Fruit fly (Drosophila melanogaster) whole organism, adult: ENCODE measurements around the gene Eig71Eg.

Experiments used
- CG11617 ChIP-seq: fragments of 200-800 bp; sonication (Bioruptor generic); optimal IDR thresholded peaks from 2 replicates; lab custom pipeline; 2017; ENCODE audit warnings: mild to moderate bottlenecking, missing biosample characterization, missing genetic modification reagents, missing genetic modification characterization
- CG12768 ChIP-seq: fragments of 200-800 bp; sonication (Bioruptor generic); optimal IDR thresholded peaks from 2 replicates; lab custom pipeline; 2017; ENCODE audit warnings: missing biosample characterization, missing genetic modification characterization, mild to moderate bottlenecking, moderate library complexity, missing genetic modification reagents
- CG14711 ChIP-seq: fragments of 200-800 bp; sonication (Bioruptor generic); optimal IDR thresholded peaks from 2 replicates; lab custom pipeline; 2018; ENCODE audit warnings: missing biosample characterization, mild to moderate bottlenecking, missing genetic modification characterization, moderate library complexity
- CG1620 ChIP-seq: fragments of 200-800 bp; sonication (Bioruptor generic); optimal IDR thresholded peaks from 2 replicates; lab custom pipeline; 2016; ENCODE audit warnings: missing biosample characterization, missing genetic modification characterization
- CG33017 ChIP-seq: fragments of 200-800 bp; sonication (Bioruptor generic); optimal IDR thresholded peaks from 2 replicates; lab custom pipeline; 2018; ENCODE audit warnings: missing biosample characterization, mild to moderate bottlenecking, missing genetic modification characterization, moderate library complexity
- CG5204 ChIP-seq: fragments of 200-800 bp; sonication (Bioruptor generic); optimal IDR thresholded peaks from 2 replicates; lab custom pipeline; 2016; ENCODE audit warnings: missing biosample characterization, missing genetic modification characterization
- CG7045 ChIP-seq: fragments of 200-800 bp; sonication (Bioruptor generic); optimal IDR thresholded peaks from 2 replicates; lab custom pipeline; 2017; ENCODE audit warnings: missing biosample characterization, mild to moderate bottlenecking, missing genetic modification characterization
- CG7101 ChIP-seq: fragments of 200-800 bp; sonication (Bioruptor generic); optimal IDR thresholded peaks from 2 replicates; lab custom pipeline; 2018; ENCODE audit warnings: missing biosample characterization, mild to moderate bottlenecking, missing genetic modification characterization, moderate library complexity
- Clk ChIP-seq: fragments of 200-800 bp; sonication (Bioruptor generic); optimal IDR thresholded peaks from 2 replicates; lab custom pipeline; 2017; ENCODE audit warnings: missing biosample characterization, missing genetic modification characterization
- Crg-1 ChIP-seq: fragments of 200-800 bp; sonication (Bioruptor generic); optimal IDR thresholded peaks from 2 replicates; lab custom pipeline; 2016; ENCODE audit warnings: missing biosample characterization, missing genetic modification characterization
- Hr96 ChIP-seq: fragments of 200-800 bp; sonication (Bioruptor generic); optimal IDR thresholded peaks from 2 replicates; lab custom pipeline; 2016; ENCODE audit warnings: missing biosample characterization, missing genetic modification characterization
- Mnt ChIP-seq: fragments of 200-800 bp; sonication (Bioruptor generic); optimal IDR thresholded peaks from 2 replicates; lab custom pipeline; 2016; ENCODE audit warnings: missing biosample characterization, mild to moderate bottlenecking, missing genetic modification characterization
- bab1 ChIP-seq: fragments of 200-800 bp; sonication (Bioruptor generic); optimal IDR thresholded peaks from 3 replicates; lab custom pipeline; 2019; ENCODE audit warnings: missing biosample characterization, mild to moderate bottlenecking, missing genetic modification characterization, moderate library complexity
- cic ChIP-seq: fragments of 200-800 bp; sonication (Bioruptor generic); optimal IDR thresholded peaks from 2 replicates; lab custom pipeline; 2017; ENCODE audit warnings: missing biosample characterization, mild to moderate bottlenecking, missing genetic modification characterization, moderate library complexity
- cnc ChIP-seq, 2 experiments: fragments of >200 bp; optimal IDR thresholded peaks; 2 replicates each; lab custom pipeline; 2017
- kay ChIP-seq: fragments of 200-800 bp; sonication (Bioruptor generic); peaks from one replicate; lab custom pipeline; 2016; ENCODE audit warnings: missing biosample characterization, missing genetic modification characterization, borderline replicate concordance
- ovo ChIP-seq: fragments of 200-800 bp; sonication (Bioruptor generic); optimal IDR thresholded peaks from 2 replicates; lab custom pipeline; 2016; ENCODE audit warnings: missing biosample characterization, missing genetic modification characterization
- pad ChIP-seq: fragments of 200-800 bp; sonication (Bioruptor generic); optimal IDR thresholded peaks from 3 replicates; lab custom pipeline; 2017; ENCODE audit warnings: missing biosample characterization, missing genetic modification characterization, mild to moderate bottlenecking, moderate library complexity, missing genetic modification reagents
- tj ChIP-seq: fragments of 200-800 bp; sonication (Bioruptor generic); optimal IDR thresholded peaks from 3 replicates; lab custom pipeline; 2017; ENCODE audit warnings: missing biosample characterization, mild to moderate bottlenecking, missing genetic modification characterization, moderate library complexity
- toe ChIP-seq: fragments of 200-800 bp; sonication (Bioruptor generic); optimal IDR thresholded peaks from 2 replicates; lab custom pipeline; 2016; ENCODE audit warnings: missing biosample characterization, missing genetic modification characterization

The Eig71Eg gene

DNA sequence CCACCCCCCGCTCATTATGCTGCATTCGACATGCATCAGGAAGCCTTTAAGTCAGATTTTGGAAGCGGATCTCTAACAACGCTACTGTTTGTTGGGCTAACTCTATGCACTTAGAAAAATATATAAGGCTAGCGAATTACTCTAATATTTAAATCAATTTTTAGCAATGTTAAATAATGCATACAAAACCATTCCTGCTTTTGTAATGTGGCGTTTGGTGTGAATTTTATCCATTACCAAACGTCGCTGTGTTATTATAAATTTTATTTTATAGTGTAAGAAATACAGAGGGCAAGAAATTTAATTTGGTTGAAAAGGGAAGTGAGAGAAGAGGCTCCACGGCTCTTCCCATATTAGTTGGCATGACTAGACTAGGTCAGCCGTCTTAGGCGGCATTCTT is 15.4 kb downstream of the Eig71Eg start:
- no peak for TF ChIP-seq kay (GFP tag; lab: Kevin White, UChicago)
- no peak for TF ChIP-seq CG12768 (GFP tag; lab: Kevin White, UChicago)
- TF ChIP-seq CG1620 (GFP tag; lab: Kevin White, UChicago): no peak
- TF ChIP-seq CG11617 (GFP tag; lab: Kevin White, UChicago): no peak
- no peak for TF ChIP-seq Hr96
- no peak for TF ChIP-seq CG7101 (tag; lab: Kevin White, UChicago)
- TF ChIP-seq cnc (optimal IDR thresholded peaks at IDR 0.05; lab: Kevin White, UChicago): no peak
- no peak for TF ChIP-seq Clk
- TF ChIP-seq cic (GFP tag; lab: Kevin White, UChicago): no peak
- no peak for TF ChIP-seq CG5204 (GFP tag; lab: Kevin White, UChicago)
- TF ChIP-seq bab1: no peak
- TF ChIP-seq CG14711 (tag; lab: Kevin White, UChicago): no peak
- no peak for TF ChIP-seq Mnt

dm6 chr3L:15675111-15675510 is 17.7 kb downstream of the Eig71Eg start:
- no peak for TF ChIP-seq cnc (optimal IDR thresholded peaks at IDR 0.05; lab: Kevin White, UChicago)
- TF ChIP-seq tj (GFP tag; lab: Kevin White, UChicago): no peak
- TF ChIP-seq cic (GFP tag; lab: Kevin White, UChicago): no peak
- no peak for TF ChIP-seq CG11617 (GFP tag; lab: Kevin White, UChicago)
- no peak for TF ChIP-seq Hr96
- no peak for TF ChIP-seq CG5204 (GFP tag; lab: Kevin White, UChicago)
- TF ChIP-seq bab1: no peak

- TF ChIP-seq Crg-1 (GFP tag; lab: Kevin White, UChicago): no peak
- no peak for TF ChIP-seq CG1620 (GFP tag; lab: Kevin White, UChicago)
- no peak for TF ChIP-seq cnc (optimal IDR thresholded peaks at IDR 0.05; lab: Kevin White, UChicago)
- no peak for TF ChIP-seq bab1
- TF ChIP-seq pad: no peak
- no peak for TF ChIP-seq CG14711 (tag; lab: Kevin White, UChicago)
- no peak for TF ChIP-seq ovo (GFP tag; lab: Kevin White, UChicago)
- no peak for TF ChIP-seq tj (GFP tag; lab: Kevin White, UChicago)
- no peak for TF ChIP-seq toe (GFP tag; lab: Kevin White, UChicago)
These were observed 20.2 kb downstream of the Eig71Eg start for dm6 chr3L:15677662-15678061.

DNA sequence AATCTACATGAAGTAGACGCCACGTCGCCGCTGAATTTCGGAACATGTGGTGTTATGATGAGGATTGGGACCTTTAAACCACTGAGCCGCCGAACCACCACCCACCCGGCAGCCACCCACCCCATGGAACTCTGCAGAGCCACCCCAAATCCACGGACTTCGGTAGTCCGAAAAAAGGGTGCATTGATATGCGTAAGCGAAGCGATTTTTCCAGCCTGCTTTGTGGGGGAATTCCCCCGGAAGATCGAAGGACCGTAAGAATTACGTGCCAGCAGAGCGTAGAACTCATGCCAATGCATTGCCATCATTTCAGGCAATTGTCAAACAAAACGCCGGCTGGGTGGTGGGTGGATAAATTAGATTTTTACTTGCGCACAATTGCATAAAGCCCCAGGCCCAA is 20.9 kb downstream of the Eig71Eg start:
- TF ChIP-seq CG12768 (GFP tag; lab: Kevin White, UChicago) (no peak), CG1620 (GFP tag; lab: Kevin White, UChicago) (no peak), Hr96 (no peak), toe (GFP tag; lab: Kevin White, UChicago) (no peak), kay (GFP tag; lab: Kevin White, UChicago) (no peak), CG33017 (no peak), tj (GFP tag; lab: Kevin White, UChicago) (no peak), CG5204 (GFP tag; lab: Kevin White, UChicago) (no peak), CG7045 (GFP tag; lab: Kevin White, UChicago) (no peak), bab1 (no peak), pad (no peak), Mnt (no peak)

DNA sequence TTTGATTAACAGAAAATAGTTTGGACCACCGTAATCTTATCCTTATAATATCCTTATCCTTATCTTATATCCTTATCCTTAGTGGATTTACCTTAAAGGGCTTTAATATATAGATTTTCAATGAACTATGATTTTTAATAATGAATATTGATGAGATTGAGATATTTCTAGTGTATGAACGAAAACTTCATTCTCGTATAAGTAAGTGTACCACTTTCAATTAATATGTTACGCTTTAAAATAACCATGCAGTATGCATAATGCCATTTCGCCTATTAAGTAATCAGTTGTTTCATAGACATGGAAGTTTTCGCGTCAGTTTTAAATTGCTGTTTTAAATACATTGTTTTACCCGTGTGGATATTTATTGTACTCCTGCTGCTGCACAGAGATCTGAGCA is 22.0 kb downstream of the Eig71Eg start, which contains the start of gene CG7304:
Gene CG7304, plus strand, starts transcription at position 301 of the 400 bp plus-strand sequence.
- TF ChIP-seq CG11617 (GFP tag; lab: Kevin White, UChicago) (no peak), CG7101 (tag; lab: Kevin White, UChicago) (no peak), Crg-1 (GFP tag; lab: Kevin White, UChicago) (no peak), CG33017 (no peak), bab1 (no peak), cnc (optimal IDR thresholded peaks at IDR 0.05; lab: Kevin White, UChicago) (no peak), Mnt (no peak), toe (GFP tag; lab: Kevin White, UChicago) (no peak), ovo (GFP tag; lab: Kevin White, UChicago) (no peak), CG14711 (tag; lab: Kevin White, UChicago) (no peak)

dm6 chr3L:15683345-15683922 is 26.0 kb downstream of the Eig71Eg start, which contains the start of the genes CG7579 and Pgant8:
TSS of gene CG7579 (minus strand) at chr3L:15683445.
TSS of gene Pgant8 (plus strand) at chr3L:15683872.
- no peak for TF ChIP-seq kay (GFP tag; lab: Kevin White, UChicago)
- no peak for TF ChIP-seq bab1
- TF ChIP-seq Clk: no peak
- no peak for TF ChIP-seq CG11617 (GFP tag; lab: Kevin White, UChicago)
- no peak for TF ChIP-seq cic (GFP tag; lab: Kevin White, UChicago)
- TF ChIP-seq cnc (optimal IDR thresholded peaks at IDR 0.05; lab: Kevin White, UChicago): no peak
- no peak for TF ChIP-seq pad
- no peak for TF ChIP-seq CG7101 (tag; lab: Kevin White, UChicago)
- TF ChIP-seq CG12768 (GFP tag; lab: Kevin White, UChicago): no peak
- no peak for TF ChIP-seq tj (GFP tag; lab: Kevin White, UChicago)
- TF ChIP-seq Mnt: no peak
- no peak for TF ChIP-seq Hr96
- TF ChIP-seq CG5204 (GFP tag; lab: Kevin White, UChicago): no peak
- TF ChIP-seq CG14711 (tag; lab: Kevin White, UChicago): no peak
- TF ChIP-seq CG33017: no peak
- TF ChIP-seq CG7045 (GFP tag; lab: Kevin White, UChicago): no peak
- TF ChIP-seq Crg-1 (GFP tag; lab: Kevin White, UChicago): no peak
- no peak for TF ChIP-seq CG1620 (GFP tag; lab: Kevin White, UChicago)
